Fruit fly (Drosophila melanogaster): Measurements from ENCODE around the gene CG4069.
A peak's percentile ranks its signal among the peaks of the same experiment; 100 is the strongest.

The CG4069 gene

DNA sequence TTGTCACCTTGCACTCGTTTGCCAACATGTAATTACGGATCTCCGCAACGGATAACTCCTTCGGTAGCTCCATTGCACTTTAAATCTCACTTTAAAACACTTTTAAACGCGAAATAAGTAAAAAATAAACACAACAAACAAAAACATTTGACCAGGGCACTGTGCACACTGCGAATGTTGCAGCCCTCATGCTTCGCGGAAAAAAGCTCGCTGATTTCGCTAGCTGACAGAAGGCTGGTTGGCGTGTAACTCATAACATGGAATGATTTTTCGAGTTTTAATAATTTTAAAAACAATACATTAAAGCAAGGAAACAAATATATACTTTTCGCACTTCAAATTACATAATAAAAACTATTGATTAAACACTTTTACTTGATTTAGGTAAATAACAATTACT is 35.3 kb upstream of the CG4069 start, which contains the start of gene sowah (continued):
- peak; percentile 21 for TF ChIP-seq Sox102F (GFP tag; optimal IDR thresholded peaks at IDR 0.05)
- no peak for TF ChIP-seq CG4707 (GFP tag; optimal IDR thresholded peaks at IDR 0.05)
- TF ChIP-seq nmo (GFP tag; optimal IDR thresholded peaks at IDR 0.05): peak; percentile 68
- no peak for TF ChIP-seq CG14667 (GFP tag; IDR thresholded peaks at IDR 0.05)
- peak; percentile 63 for TF ChIP-seq CG9609 (GFP tag; optimal IDR thresholded peaks at IDR 0.05)
- peak; percentile 37; the same call in 1 of the 2 replicates for TF ChIP-seq CG7372 (GFP tag; IDR thresholded peaks at IDR 0.05)
- peak; percentile 38 for TF ChIP-seq CG1792 (GFP tag; optimal IDR thresholded peaks at IDR 0.05)
- TF ChIP-seq Usf (GFP tag; optimal IDR thresholded peaks at IDR 0.05): no peak
- no peak for TF ChIP-seq CG3407 (GFP tag; optimal IDR thresholded peaks at IDR 0.05)
- TF ChIP-seq eyg (GFP tag; optimal IDR thresholded peaks at IDR 0.05): no peak
- no peak for TF ChIP-seq CG11093 (GFP tag; IDR thresholded peaks at IDR 0.05)
- peak in 1 of 2 experiments; percentile 15 for TF ChIP-seq bsh (GFP tag; optimal IDR thresholded peaks at IDR 0.05)
- no peak for TF ChIP-seq C15 (GFP tag; IDR thresholded peaks at IDR 0.05)
- peak; percentile 33 for TF ChIP-seq D19A (tag; optimal IDR thresholded peaks at IDR 0.05)
- no peak for TF ChIP-seq btn (GFP tag; optimal IDR thresholded peaks at IDR 0.05)
- TF ChIP-seq CG34224 (GFP tag; IDR thresholded peaks at IDR 0.05; ENCODE audit: partially characterized antibody): peak; percentile 32; the same call in 1 of the 3 replicates
- TF ChIP-seq CG4328 (GFP tag; optimal IDR thresholded peaks at IDR 0.05): no peak
- peak; percentile 47 for TF ChIP-seq Dp (GFP tag; optimal IDR thresholded peaks at IDR 0.05)
- TF ChIP-seq dan (GFP tag; IDR thresholded peaks at IDR 0.05): no peak
- peak; percentile 46; the same call in 1 of the 2 replicates for TF ChIP-seq Dref (GFP tag; IDR thresholded peaks at IDR 0.05)
- TF ChIP-seq CG1233 (GFP tag; optimal IDR thresholded peaks at IDR 0.05): peak; percentile 19
- TF ChIP-seq lmd (GFP tag; IDR thresholded peaks at IDR 0.05): peak; percentile 42; the same call in 1 of the 2 replicates
- TF ChIP-seq CG12104 (GFP tag; optimal IDR thresholded peaks at IDR 0.05): no peak
- TF ChIP-seq Poxn (GFP tag; IDR thresholded peaks at IDR 0.05): no peak
- peak; percentile 65 for TF ChIP-seq ewg (GFP tag; optimal IDR thresholded peaks at IDR 0.05)
- TF ChIP-seq zen2 (GFP tag; IDR thresholded peaks at IDR 0.05; ENCODE audit: partially characterized antibody): no peak
- TF ChIP-seq MESR4 (GFP tag; optimal IDR thresholded peaks at IDR 0.05): peak; percentile 67
- TF ChIP-seq HmgD (GFP tag; optimal IDR thresholded peaks at IDR 0.05): peak; percentile 94
- no peak for TF ChIP-seq CG8478 (optimal IDR thresholded peaks at IDR 0.05)
- TF ChIP-seq CG18599 (GFP tag; optimal IDR thresholded peaks at IDR 0.05): no peak
- no peak for TF ChIP-seq CG11560 (tag; IDR thresholded peaks at IDR 0.05)
- peak; percentile 66; the same call in 2 of the 3 replicates for TF ChIP-seq ase (GFP tag; IDR thresholded peaks at IDR 0.05)
- TF ChIP-seq NfI (GFP tag; optimal IDR thresholded peaks at IDR 0.05): peak; percentile 44
- peak; percentile 39 for TF ChIP-seq tin (GFP tag; optimal IDR thresholded peaks at IDR 0.05)
- TF ChIP-seq jigr1 (GFP tag; IDR thresholded peaks at IDR 0.05): no peak; the same call in 2 of the 3 replicates
- TF ChIP-seq Hr78 (GFP tag; optimal IDR thresholded peaks at IDR 0.05): no peak
- peak; percentile 85 for TF ChIP-seq Med (GFP tag)
- peak; percentile 43; the same call in 1 of the 2 replicates for TF ChIP-seq CG13287 (GFP tag; IDR thresholded peaks at IDR 0.05; ENCODE audit: partially characterized antibody)
- peak; percentile 74 for TF ChIP-seq Gug (GFP tag; IDR thresholded peaks at IDR 0.05)
- TF ChIP-seq abd-A (tag; optimal IDR thresholded peaks at IDR 0.05): no peak
- TF ChIP-seq Spps (tag; optimal IDR thresholded peaks at IDR 0.05): no peak
- TF ChIP-seq CG33557 (GFP tag; optimal IDR thresholded peaks at IDR 0.05): peak; percentile 0
- TF ChIP-seq Sry-β (GFP tag; optimal IDR thresholded peaks at IDR 0.05): no peak
- TF ChIP-seq unc-4 (GFP tag; IDR thresholded peaks at IDR 0.05; ENCODE audit: partially characterized antibody): no peak
- no peak for TF ChIP-seq odd (GFP tag; optimal IDR thresholded peaks at IDR 0.05)
- TF ChIP-seq CG9876 (GFP tag; optimal IDR thresholded peaks at IDR 0.05): peak; percentile 68
- no peak for TF ChIP-seq CG6813 (GFP tag; optimal IDR thresholded peaks at IDR 0.05)
- peak; percentile 36 for TF ChIP-seq BEAF-32 (GFP tag; optimal IDR thresholded peaks at IDR 0.05)
- no peak for TF ChIP-seq CG6654 (GFP tag; optimal IDR thresholded peaks at IDR 0.05)
- no peak for TF ChIP-seq ham (GFP tag; IDR thresholded peaks at IDR 0.05)
